Fruit fly (Drosophila melanogaster) whole organism, embryonic: ENCODE results near the gene Cow.

Source experiments
- CG10979 ChIP-seq: fragments of 200-800 bp; sonication (Bioruptor generic); optimal IDR thresholded peaks from 2 replicates; lab custom pipeline; 2018; ENCODE audit warnings: missing biosample characterization, mild to moderate bottlenecking, missing genetic modification characterization, moderate library complexity
- CG14710 ChIP-seq: fragments of 200-800 bp; sonication (Bioruptor generic); optimal IDR thresholded peaks from 3 replicates; lab custom pipeline; 2019; ENCODE audit warnings: missing biosample characterization, mild to moderate bottlenecking, missing genetic modification characterization, moderate library complexity
- CG16813 ChIP-seq: fragments of 200-800 bp; sonication (Bioruptor generic); IDR thresholded peaks from 3 replicates; pipeline ENCODE4 v1.3.6; 2022; ENCODE audit warnings: missing biosample characterization, missing genetic modification characterization; ENCODE audit not compliant: partially characterized antibody
- CG2116 ChIP-seq: fragments of 200-800 bp; sonication (Bioruptor generic); optimal IDR thresholded peaks from 3 replicates; lab custom pipeline; 2018; ENCODE audit warnings: missing biosample characterization, mild to moderate bottlenecking, missing genetic modification characterization
- CG30403 ChIP-seq: fragments of 200-800 bp; sonication (Bioruptor generic); optimal IDR thresholded peaks from 3 replicates; lab custom pipeline; 2016; ENCODE audit warnings: missing biosample characterization, missing genetic modification characterization
- CG31441 ChIP-seq: fragments of 200-800 bp; sonication (Bioruptor generic); IDR thresholded peaks from 2 replicates; pipeline ENCODE4 v1.3.6; 2022; ENCODE audit warnings: missing biosample characterization, missing genetic modification characterization
- CG34224 ChIP-seq: fragments of 200-800 bp; sonication (Bioruptor generic); IDR thresholded peaks from 3 replicates; pipeline ENCODE4 v1.3.6; 2022; ENCODE audit warnings: missing biosample characterization, missing genetic modification characterization; ENCODE audit not compliant: partially characterized antibody
- CG6791 ChIP-seq: fragments of 200-800 bp; sonication (Bioruptor generic); IDR thresholded peaks from 3 replicates; pipeline ENCODE4 v1.3.6; 2022; ENCODE audit warnings: missing biosample characterization, missing genetic modification characterization; ENCODE audit not compliant: partially characterized antibody
- CG7963 ChIP-seq: fragments of 200-800 bp; sonication (Bioruptor generic); IDR thresholded peaks from 3 replicates; pipeline ENCODE4 v1.3.6; 2022; ENCODE audit warnings: missing biosample characterization, missing genetic modification characterization; ENCODE audit not compliant: partially characterized antibody
- CG8388 ChIP-seq: fragments of 200-800 bp; sonication (Bioruptor generic); optimal IDR thresholded peaks from 2 replicates; lab custom pipeline; 2019; ENCODE audit warnings: missing biosample characterization, mild to moderate bottlenecking, missing genetic modification characterization, moderate library complexity
- CG8924 ChIP-seq: fragments of 200-800 bp; optimal IDR thresholded peaks from 3 replicates; lab custom pipeline; 2019; ENCODE audit warnings: missing biosample characterization, mild to moderate bottlenecking, missing genetic modification characterization, moderate library complexity
- CG9609 ChIP-seq: fragments of 200-800 bp; sonication (Bioruptor generic); optimal IDR thresholded peaks from 3 replicates; lab custom pipeline; 2016; ENCODE audit warnings: missing biosample characterization, missing genetic modification characterization
- Doc3 ChIP-seq: fragments of 200-800 bp; sonication (Bioruptor generic); IDR thresholded peaks from 3 replicates; pipeline ENCODE4 v1.3.6; 2022; ENCODE audit warnings: missing biosample characterization, missing genetic modification characterization; ENCODE audit not compliant: partially characterized antibody
- Dref ChIP-seq: fragments of 200-800 bp; sonication (Bioruptor generic); IDR thresholded peaks from 2 replicates; pipeline ENCODE4 v1.3.6; 2022; ENCODE audit warnings: missing biosample characterization, missing genetic modification characterization
- E2f2 ChIP-seq: fragments of 200-800 bp; sonication (Bioruptor generic); IDR thresholded peaks from 2 replicates; pipeline ENCODE4 v1.3.6; 2022; ENCODE audit warnings: missing biosample characterization, missing genetic modification characterization
- Ets65A ChIP-seq: fragments of 200-800 bp; sonication (Bioruptor generic); peaks from one replicate; lab custom pipeline; 2016; ENCODE audit warnings: missing biosample characterization, missing genetic modification characterization
- Ets97D ChIP-seq: fragments of 200-800 bp; sonication (Bioruptor generic); optimal IDR thresholded peaks from 3 replicates; lab custom pipeline; 2016; ENCODE audit warnings: missing biosample characterization, missing genetic modification characterization
- HmgZ ChIP-seq: fragments of 200-800 bp; sonication (Bioruptor generic); optimal IDR thresholded peaks from 2 replicates; lab custom pipeline; 2018; ENCODE audit warnings: missing biosample characterization, mild to moderate bottlenecking, missing genetic modification characterization
- Kr ChIP-seq: fragments of 200-800 bp; sonication (Bioruptor generic); optimal IDR thresholded peaks from 2 replicates; lab custom pipeline; 2017; ENCODE audit warnings: missing biosample characterization, mild to moderate bottlenecking, missing genetic modification characterization
- Lim3 ChIP-seq: fragments of 200-800 bp; sonication (Bioruptor generic); IDR thresholded peaks from 2 replicates; pipeline ENCODE4 v1.3.6; 2022; ENCODE audit warnings: missing biosample characterization, missing genetic modification characterization
- Max ChIP-seq: fragments of 200-800 bp; sonication (Bioruptor generic); optimal IDR thresholded peaks from 2 replicates; lab custom pipeline; 2016; ENCODE audit warnings: missing biosample characterization, mild to moderate bottlenecking, missing genetic modification characterization
- Optix ChIP-seq: fragments of 200-800 bp; sonication (Bioruptor generic); IDR thresholded peaks from 3 replicates; pipeline ENCODE4 v1.3.6; 2022; ENCODE audit warnings: missing biosample characterization, missing genetic modification characterization
- Ptx1 ChIP-seq: fragments of 200-800 bp; sonication (Bioruptor generic); IDR thresholded peaks from 2 replicates; pipeline ENCODE4 v1.3.6; 2022; ENCODE audit warnings: missing biosample characterization, missing genetic modification characterization
- Scr ChIP-seq: fragments of 200-800 bp; sonication (Bioruptor generic); IDR thresholded peaks from 2 replicates; pipeline ENCODE4 v1.3.6; 2022; ENCODE audit warnings: missing biosample characterization, missing genetic modification characterization; ENCODE audit not compliant: partially characterized antibody
- Sin3A ChIP-seq: fragments of >200 bp; optimal IDR thresholded peaks from 2 replicates; lab custom pipeline; 2018
- YL-1 ChIP-seq: fragments of 200-800 bp; sonication (Bioruptor generic); optimal IDR thresholded peaks from 3 replicates; lab custom pipeline; 2017; ENCODE audit warnings: missing biosample characterization, mild to moderate bottlenecking, missing genetic modification characterization
- amos ChIP-seq: fragments of 200-800 bp; sonication (Bioruptor generic); IDR thresholded peaks from 2 replicates; pipeline ENCODE4 v1.3.6; 2022; ENCODE audit warnings: missing biosample characterization, missing genetic modification characterization; ENCODE audit not compliant: partially characterized antibody
- bbx ChIP-seq: fragments of 200-800 bp; sonication (Bioruptor generic); IDR thresholded peaks from 2 replicates; pipeline ENCODE4 v1.3.6; 2022; ENCODE audit warnings: missing biosample characterization, missing genetic modification characterization; ENCODE audit not compliant: partially characterized antibody
- bigmax ChIP-seq: fragments of 200-800 bp; sonication (Bioruptor generic); optimal IDR thresholded peaks from 2 replicates; lab custom pipeline; 2018; ENCODE audit warnings: missing biosample characterization, mild to moderate bottlenecking, missing genetic modification characterization
- bsh ChIP-seq, 2 experiments: fragments of 200-800 bp; sonication (Bioruptor generic); optimal IDR thresholded peaks; 2 replicates each; lab custom pipeline; 2017 to 2018; ENCODE audit warnings: mild to moderate bottlenecking in 2 of 2, missing biosample characterization in 2 of 2, missing genetic modification characterization in 2 of 2, moderate library complexity in 1 of 2
- chn ChIP-seq: fragments of 200-800 bp; sonication (Bioruptor generic); optimal IDR thresholded peaks from 2 replicates; lab custom pipeline; 2016; ENCODE audit warnings: missing biosample characterization, missing genetic modification characterization
- fd3F ChIP-seq: fragments of 200-800 bp; sonication (Bioruptor generic); optimal IDR thresholded peaks from 2 replicates; lab custom pipeline; 2018; ENCODE audit warnings: missing biosample characterization, mild to moderate bottlenecking, missing genetic modification characterization, moderate library complexity
- gfzf ChIP-seq: fragments of 200-800 bp; sonication (Bioruptor generic); optimal IDR thresholded peaks from 2 replicates; lab custom pipeline; 2016; ENCODE audit warnings: missing biosample characterization, mild to moderate bottlenecking, missing genetic modification characterization, moderate library complexity
- hb ChIP-seq: fragments of 200-800 bp; sonication (Bioruptor generic); IDR thresholded peaks from 3 replicates; pipeline ENCODE4 v1.3.6; 2022; ENCODE audit warnings: missing biosample characterization, missing genetic modification characterization; ENCODE audit not compliant: partially characterized antibody
- hkb ChIP-seq, 2 experiments: fragments of 200-800 bp in 1 of 2; fragments of >200 bp in 1 of 2; sonication (Bioruptor generic) in 1 of 2; IDR thresholded peaks in 1 of 2; optimal IDR thresholded peaks in 1 of 2; 2 replicates each; pipeline versions ENCODE4 v1.3.6 to Lab custom; 2017 to 2022; ENCODE audit warnings: missing biosample characterization in 1 of 2, missing genetic modification characterization in 1 of 2
- inv ChIP-seq: fragments of 200-800 bp; sonication (Bioruptor generic); IDR thresholded peaks from 2 replicates; pipeline ENCODE4 v1.3.6; 2022; ENCODE audit warnings: missing biosample characterization, missing genetic modification characterization; ENCODE audit not compliant: partially characterized antibody
- knrl ChIP-seq: fragments of 200-800 bp; sonication (Bioruptor generic); IDR thresholded peaks from 3 replicates; pipeline ENCODE4 v1.3.6; 2022; ENCODE audit warnings: missing biosample characterization, missing genetic modification characterization; ENCODE audit not compliant: partially characterized antibody
- lilli ChIP-seq: fragments of 200-800 bp; sonication (Bioruptor generic); optimal IDR thresholded peaks from 3 replicates; lab custom pipeline; 2016; ENCODE audit warnings: missing biosample characterization, missing genetic modification characterization
- lmd ChIP-seq: fragments of 200-800 bp; sonication (Bioruptor generic); IDR thresholded peaks from 2 replicates; pipeline ENCODE4 v1.3.6; 2022; ENCODE audit warnings: missing biosample characterization, missing genetic modification characterization
- nmo ChIP-seq: fragments of 200-800 bp; sonication (Bioruptor generic); optimal IDR thresholded peaks from 2 replicates; lab custom pipeline; 2018; ENCODE audit warnings: missing biosample characterization, mild to moderate bottlenecking, missing genetic modification characterization, moderate library complexity
- onecut ChIP-seq: fragments of 200-800 bp; sonication (Bioruptor generic); IDR thresholded peaks from 2 replicates; pipeline ENCODE4 v1.3.6; 2022; ENCODE audit warnings: missing biosample characterization, missing genetic modification characterization
- pho ChIP-seq: fragments of 200-800 bp; sonication (Bioruptor generic); optimal IDR thresholded peaks from 2 replicates; lab custom pipeline; 2016; ENCODE audit warnings: missing biosample characterization, missing genetic modification characterization
- phol ChIP-seq: fragments of 200-800 bp; sonication (Bioruptor generic); optimal IDR thresholded peaks from 3 replicates; lab custom pipeline; 2018; ENCODE audit warnings: missing biosample characterization, mild to moderate bottlenecking, missing genetic modification characterization, moderate library complexity
- row ChIP-seq: fragments of 200-800 bp; sonication (Bioruptor generic); IDR thresholded peaks from 3 replicates; pipeline ENCODE4 v1.3.6; 2022; ENCODE audit warnings: missing biosample characterization, missing genetic modification characterization
- sens ChIP-seq: fragments of 200-800 bp; sonication (Bioruptor generic); peaks from one replicate; lab custom pipeline; 2016; ENCODE audit warnings: missing biosample characterization, missing genetic modification characterization
- slou ChIP-seq: fragments of 200-800 bp; sonication (Bioruptor generic); optimal IDR thresholded peaks from 3 replicates; lab custom pipeline; 2016; ENCODE audit warnings: missing biosample characterization, missing genetic modification characterization
- sqz ChIP-seq: fragments of 200-800 bp; sonication (Bioruptor generic); optimal IDR thresholded peaks from 3 replicates; lab custom pipeline; 2018; ENCODE audit warnings: missing biosample characterization, mild to moderate bottlenecking, missing genetic modification characterization
- tin ChIP-seq: fragments of 200-800 bp; sonication (Bioruptor generic); optimal IDR thresholded peaks from 3 replicates; lab custom pipeline; 2016; ENCODE audit warnings: missing biosample characterization, missing genetic modification characterization
- zen ChIP-seq: fragments of 200-800 bp; sonication (Bioruptor generic); optimal IDR thresholded peaks from 3 replicates; lab custom pipeline; 2018; ENCODE audit warnings: missing biosample characterization, mild to moderate bottlenecking, missing genetic modification characterization, moderate library complexity

Cow gene

dm6 chr3R:23061209-23061608 is 51.3 kb downstream of the Cow start, which contains the start of the genes sav and Ublcp1 (continued):
- no peak for TF ChIP-seq pho (GFP tag; lab: Kevin White, UChicago)
- peak; percentile 57 for TF ChIP-seq phol (tag; lab: Kevin White, UChicago)
- TF ChIP-seq bsh (GFP tag; optimal IDR thresholded peaks at IDR 0.05; lab: Kevin White, UChicago), result peak in 1 of 2 experiments; percentile 12
- 0 out of 2 replicates have a peak, but pooled peaks have one; percentile 7 for TF ChIP-seq Ptx1 (GFP tag; lab: Robert Waterston, UW)
- peak; percentile 5 for TF ChIP-seq CG30403
- TF ChIP-seq Doc3 (GFP tag; lab: Robert Waterston, UW), result peak; percentile 91
- TF ChIP-seq CG8924, result peak; percentile 54
- TF ChIP-seq knrl, result peak; percentile 92
- TF ChIP-seq Ets97D (GFP tag; lab: Kevin White, UChicago), result peak; percentile 42
- TF ChIP-seq CG31441 (GFP tag; lab: Robert Waterston, UW), result peak; percentile 53
- TF ChIP-seq CG34224 (GFP tag; lab: Robert Waterston, UW), result peak; percentile 92
- no peak for TF ChIP-seq Optix (GFP tag; lab: Robert Waterston, UW)
- peak; percentile 25 for TF ChIP-seq Max
- TF ChIP-seq gfzf (GFP tag; lab: Kevin White, UChicago), result peak; percentile 60
- TF ChIP-seq slou (GFP tag; lab: Kevin White, UChicago), result no peak
- peak; percentile 90 for TF ChIP-seq bbx (GFP tag; lab: Robert Waterston, UW)
- TF ChIP-seq CG14710 (tag; lab: Kevin White, UChicago), result peak; percentile 74
- peak; percentile 87 for TF ChIP-seq amos (GFP tag; lab: Robert Waterston, UW)
- TF ChIP-seq Scr (GFP tag; lab: Robert Waterston, UW), result peak; percentile 93
- peak; percentile 78 for TF ChIP-seq CG2116 (GFP tag; lab: Kevin White, UChicago)
- no peak for TF ChIP-seq Kr (GFP tag; lab: Kevin White, UChicago)
- peak; percentile 64 for TF ChIP-seq nmo (GFP tag; lab: Kevin White, UChicago)
- no peak for TF ChIP-seq bigmax (GFP tag; lab: Kevin White, UChicago)
- peak; percentile 0 for TF ChIP-seq CG9609 (GFP tag; lab: Kevin White, UChicago)
- 0 out of 2 replicates have a peak, but pooled peaks have one; percentile 3 for TF ChIP-seq onecut (GFP tag; lab: Robert Waterston, UW)
- peak; percentile 82 for TF ChIP-seq Dref
- peak; percentile 21; the same call in 1 of the 2 replicates for TF ChIP-seq lmd
- TF ChIP-seq sens (GFP tag; lab: Kevin White, UChicago), result peak; percentile 49
- no peak for TF ChIP-seq fd3F
- peak; percentile 84 for TF ChIP-seq inv
- peak; percentile 6 for TF ChIP-seq chn
- TF ChIP-seq CG10979 (tag; lab: Kevin White, UChicago), result peak; percentile 37
- TF ChIP-seq YL-1 (GFP tag; lab: Kevin White, UChicago), result peak; percentile 88
- peak; percentile 88 for TF ChIP-seq CG6791
- peak; percentile 80 for TF ChIP-seq CG7963 (GFP tag; lab: Robert Waterston, UW)
- peak; percentile 27 for TF ChIP-seq lilli
- TF ChIP-seq CG8388 (GFP tag; lab: Kevin White, UChicago), result peak; percentile 18
- TF ChIP-seq tin (GFP tag; lab: Kevin White, UChicago), result peak; percentile 44
- TF ChIP-seq HmgZ (tag; lab: Kevin White, UChicago), result peak; percentile 11
- TF ChIP-seq sqz (GFP tag; lab: Kevin White, UChicago), result no peak
- TF ChIP-seq Ets65A (GFP tag; lab: Kevin White, UChicago), result peak; percentile 36
- no peak for TF ChIP-seq Lim3 (GFP tag; lab: Robert Waterston, UW)
- TF ChIP-seq row (GFP tag; lab: Robert Waterston, UW), result peak; percentile 67
- TF ChIP-seq E2f2 (GFP tag; lab: Robert Waterston, UW), result peak; percentile 54
- TF ChIP-seq hkb (optimal IDR thresholded peaks at IDR 0.05; lab: Kevin White, UChicago), result no peak
- 0 out of 2 replicates have a peak, but pooled peaks have one; percentile 13 for TF ChIP-seq hkb (GFP tag; IDR thresholded peaks at IDR 0.05; lab: Robert Waterston, UW)
- TF ChIP-seq Sin3A (lab: Kevin White, UChicago), result peak; percentile 1
- peak; percentile 91 for TF ChIP-seq CG16813
- TF ChIP-seq hb, result peak; percentile 80
- peak; percentile 44 for TF ChIP-seq zen (tag; lab: Kevin White, UChicago)
